Worm (Caenorhabditis elegans) whole organism, late embryonic: ENCODE data around the gene snrp-200.
A peak's percentile ranks its signal among the peaks of the same experiment; 100 is the strongest.
"Not testable (repeated sequence)": the region's sequence is repeated elsewhere in the genome, so short reads cannot be mapped to it uniquely, and the experiment has no call there.

Experiments used
- C08G9.2 ChIP-seq: sonication (generic microtip); optimal IDR thresholded peaks from 2 replicates; lab custom pipeline; 2016; ENCODE audit warnings: mild to moderate bottlenecking, missing genetic modification characterization, moderate library complexity, missing compliant biosample characterization
- K02D7.2 ChIP-seq: sonication (generic microtip); optimal IDR thresholded peaks from 2 replicates; lab custom pipeline; 2017; ENCODE audit warnings: mild to moderate bottlenecking, missing genetic modification characterization, missing compliant biosample characterization
- ahr-1 ChIP-seq: sonication (generic microtip); optimal IDR thresholded peaks from 2 replicates; lab custom pipeline; 2016; ENCODE audit warnings: missing genetic modification characterization, missing compliant biosample characterization
- ceh-14 ChIP-seq: sonication (generic microtip); optimal IDR thresholded peaks from 2 replicates; lab custom pipeline; 2016; ENCODE audit warnings: missing genotype, missing genetic modification characterization, missing compliant biosample characterization
- ceh-22 ChIP-seq: sonication (generic microtip); optimal IDR thresholded peaks from 2 replicates; lab custom pipeline; 2017; ENCODE audit warnings: missing biosample characterization, missing genetic modification characterization
- ceh-24 ChIP-seq: sonication (generic microtip); optimal IDR thresholded peaks from 2 replicates; lab custom pipeline; 2016; ENCODE audit warnings: mild to moderate bottlenecking, missing genetic modification characterization, missing compliant biosample characterization
- ceh-30 ChIP-seq: fragments of 150-350 bp; optimal IDR thresholded peaks from 2 replicates; lab custom pipeline; 2014; ENCODE audit warnings: missing biosample characterization, missing genetic modification characterization
- ceh-31 ChIP-seq: sonication (generic microtip); optimal IDR thresholded peaks from 2 replicates; lab custom pipeline; 2016; ENCODE audit warnings: missing genetic modification characterization, missing compliant biosample characterization
- ceh-34 ChIP-seq: sonication (generic microtip); optimal IDR thresholded peaks from 2 replicates; lab custom pipeline; 2016; ENCODE audit warnings: mild to moderate bottlenecking, missing genetic modification characterization, missing compliant biosample characterization
- ceh-45 ChIP-seq: fragments of 200-800 bp; sonication (Bioruptor generic); IDR thresholded peaks from 2 replicates; pipeline ENCODE4 v1.3.6; 2022; ENCODE audit warnings: missing genetic modification reagents, missing genetic modification characterization, missing compliant biosample characterization
- ceh-6 ChIP-seq: fragments of 200-800 bp; sonication (Bioruptor generic); optimal IDR thresholded peaks from 2 replicates; lab custom pipeline; 2018; ENCODE audit warnings: mild to moderate bottlenecking, missing genetic modification characterization, missing compliant biosample characterization
- ceh-9 ChIP-seq: sonication (generic microtip); optimal IDR thresholded peaks from 2 replicates; lab custom pipeline; 2016; ENCODE audit warnings: mild to moderate bottlenecking, missing genetic modification characterization, inconsistent platforms, missing compliant biosample characterization
- che-1 ChIP-seq: sonication (generic microtip); optimal IDR thresholded peaks from 2 replicates; lab custom pipeline; 2016; ENCODE audit warnings: mild to moderate bottlenecking, missing genetic modification characterization, missing compliant biosample characterization
- dmd-4 ChIP-seq: sonication (generic microtip); optimal IDR thresholded peaks from 2 replicates; lab custom pipeline; 2016; ENCODE audit warnings: borderline replicate concordance, missing genetic modification characterization, missing compliant biosample characterization
- dve-1 ChIP-seq: sonication (generic microtip); optimal IDR thresholded peaks from 2 replicates; lab custom pipeline; 2017; ENCODE audit warnings: antibody characterized with exemption, mild to moderate bottlenecking, missing genetic modification characterization, missing compliant biosample characterization
- eyg-1 ChIP-seq: sonication (generic microtip); optimal IDR thresholded peaks from 2 replicates; lab custom pipeline; 2016; ENCODE audit warnings: missing genotype, missing genetic modification characterization, missing compliant biosample characterization
- fkh-10 ChIP-seq: fragments of 150-350 bp; optimal IDR thresholded peaks from 2 replicates; lab custom pipeline; 2014; ENCODE audit warnings: missing biosample characterization, missing genetic modification reagents, missing genetic modification characterization
- fkh-6 ChIP-seq: sonication (generic microtip); optimal IDR thresholded peaks from 2 replicates; lab custom pipeline; 2016; ENCODE audit warnings: missing genetic modification characterization, missing compliant biosample characterization
- gmeb-2 ChIP-seq: sonication (generic microtip); optimal IDR thresholded peaks from 2 replicates; lab custom pipeline; 2016; ENCODE audit warnings: missing genetic modification characterization, inconsistent platforms, missing compliant biosample characterization
- hlh-30 ChIP-seq: sonication (generic microtip); optimal IDR thresholded peaks from 2 replicates; lab custom pipeline; 2017; ENCODE audit warnings: antibody characterized with exemption, missing genetic modification characterization, missing compliant biosample characterization; ENCODE audit not compliant: insufficient read depth
- hlh-8 ChIP-seq: sonication (generic microtip); optimal IDR thresholded peaks from 2 replicates; lab custom pipeline; 2016; ENCODE audit warnings: missing genotype, missing genetic modification characterization, missing compliant biosample characterization
- mec-3 ChIP-seq: sonication (generic microtip); optimal IDR thresholded peaks from 2 replicates; lab custom pipeline; 2016; ENCODE audit warnings: borderline replicate concordance, missing genetic modification characterization, missing compliant biosample characterization
- nfya-1 ChIP-seq: sonication (generic microtip); optimal IDR thresholded peaks from 2 replicates; lab custom pipeline; 2017; ENCODE audit warnings: missing genetic modification characterization, mild to moderate bottlenecking, missing compliant biosample characterization, antibody characterized with exemption, moderate library complexity
- nhr-11 ChIP-seq: fragments of 150-350 bp; optimal IDR thresholded peaks from 2 replicates; lab custom pipeline; 2014; ENCODE audit warnings: missing biosample characterization, missing genetic modification characterization
- pag-3 ChIP-seq: sonication (generic microtip); optimal IDR thresholded peaks from 2 replicates; lab custom pipeline; 2016; ENCODE audit warnings: missing compliant biosample characterization, missing genetic modification characterization, borderline replicate concordance
- pat-9 ChIP-seq: fragments of 200-800 bp; sonication (Bioruptor generic); optimal IDR thresholded peaks from 2 replicates; lab custom pipeline; 2018; ENCODE audit warnings: mild to moderate bottlenecking, missing genetic modification characterization, moderate library complexity, missing compliant biosample characterization
- pros-1 ChIP-seq: fragments of 150-350 bp; optimal IDR thresholded peaks from 2 replicates; lab custom pipeline; 2014; ENCODE audit warnings: missing biosample characterization, missing genetic modification reagents, missing genetic modification characterization
- rnt-1 ChIP-seq: sonication (generic microtip); optimal IDR thresholded peaks from 2 replicates; lab custom pipeline; 2016; ENCODE audit warnings: missing genetic modification characterization, missing compliant biosample characterization
- sdc-2 ChIP-seq: sonication (generic microtip); optimal IDR thresholded peaks from 2 replicates; lab custom pipeline; 2016; ENCODE audit warnings: missing genotype, missing genetic modification characterization, missing compliant biosample characterization
- sox-2 ChIP-seq: fragments of 200-800 bp; sonication (Bioruptor generic); IDR thresholded peaks from 2 replicates; pipeline ENCODE4 v1.3.6; 2022; ENCODE audit warnings: missing genetic modification reagents, missing genetic modification characterization, missing compliant biosample characterization
- sox-4 ChIP-seq: sonication (generic microtip); optimal IDR thresholded peaks from 2 replicates; lab custom pipeline; 2017; ENCODE audit warnings: mild to moderate bottlenecking, missing genetic modification characterization, inconsistent platforms, missing compliant biosample characterization
- tbx-2 ChIP-seq: sonication (generic microtip); optimal IDR thresholded peaks from 2 replicates; lab custom pipeline; 2016; ENCODE audit warnings: missing genetic modification characterization, missing compliant biosample characterization
- unc-3 ChIP-seq, 2 experiments: fragments of 200-800 bp in 1 of 2; sonication (Bioruptor generic) in 1 of 2; sonication (generic microtip) in 1 of 2; conservative IDR thresholded peaks in 1 of 2; optimal IDR thresholded peaks in 1 of 2; 2 replicates each; pipeline versions ENCODE4 v1.3.6 to Lab custom; 2016 to 2022; ENCODE audit warnings: missing compliant biosample characterization in 2 of 2, missing genetic modification characterization in 2 of 2, missing genetic modification reagents in 1 of 2
- unc-42 ChIP-seq: sonication (generic microtip); optimal IDR thresholded peaks from 2 replicates; lab custom pipeline; 2016; ENCODE audit warnings: missing genotype, missing genetic modification characterization, missing compliant biosample characterization
- ztf-16 ChIP-seq: sonication (generic microtip); optimal IDR thresholded peaks from 2 replicates; lab custom pipeline; 2017; ENCODE audit warnings: missing genetic modification characterization, missing compliant biosample characterization

snrp-200 gene

ce11 chrII:12749720-12750119 is 13.0 kb upstream of the snrp-200 start:
- TF ChIP-seq unc-3 (GFP tag; conservative IDR thresholded peaks at IDR 0.05; lab: Robert Waterston, UW), result 0 out of 2 replicates have a peak, but pooled peaks have one; percentile 4
- not testable (repeated sequence) for TF ChIP-seq unc-3 (tag; optimal IDR thresholded peaks at IDR 0.05; lab: Kevin White, UChicago)

ce11 chrII:12739306-12739705 is 2.6 kb upstream of the snrp-200 start:
- no peak for TF ChIP-seq mec-3 (tag; lab: Kevin White, UChicago)
- no peak for TF ChIP-seq ceh-34 (tag; lab: Kevin White, UChicago)
- no peak for TF ChIP-seq hlh-30 (tag; lab: Kevin White, UChicago)
- TF ChIP-seq tbx-2 (tag; lab: Kevin White, UChicago), result no peak
- TF ChIP-seq K02D7.2 (tag; lab: Kevin White, UChicago), result no peak
- no peak for TF ChIP-seq ceh-31 (tag; lab: Kevin White, UChicago)
- no peak for TF ChIP-seq fkh-10
- TF ChIP-seq nhr-11 (tag; lab: Kevin White, UChicago), result no peak
- no peak for TF ChIP-seq unc-3 (GFP tag; conservative IDR thresholded peaks at IDR 0.05; lab: Robert Waterston, UW)
- TF ChIP-seq unc-3 (tag; optimal IDR thresholded peaks at IDR 0.05; lab: Kevin White, UChicago), result no peak
- TF ChIP-seq pros-1 (tag; lab: Kevin White, UChicago), result no peak
- TF ChIP-seq gmeb-2 (tag; lab: Kevin White, UChicago), result no peak
- TF ChIP-seq ceh-6 (GFP tag; lab: Kevin White, UChicago), result no peak
- TF ChIP-seq ceh-30 (tag; lab: Kevin White, UChicago), result no peak
- no peak for TF ChIP-seq pat-9 (tag; lab: Kevin White, UChicago)
- TF ChIP-seq ceh-22 (tag; lab: Kevin White, UChicago), result no peak

- TF ChIP-seq nfya-1 (tag; lab: Kevin White, UChicago) (peak; percentile 48), ceh-31 (tag; lab: Kevin White, UChicago) (no peak), sox-2 (GFP tag; lab: Robert Waterston, UW) (no peak), unc-42 (tag; lab: Kevin White, UChicago) (peak; percentile 60), hlh-30 (tag; lab: Kevin White, UChicago) (peak; percentile 64)
Observed at ce11 chrII:12738284-12739201, 1.8 kb upstream of the snrp-200 start, which contains the start of gene pisy-1. pisy-1 (minus strand) TSS chrII:12738334.

- TF ChIP-seq ceh-24 (no peak), dmd-4 (tag; lab: Kevin White, UChicago) (no peak), fkh-6 (tag; lab: Kevin White, UChicago) (no peak), sdc-2 (tag; lab: Kevin White, UChicago) (no peak), ztf-16 (tag; lab: Kevin White, UChicago) (no peak), rnt-1 (tag; lab: Kevin White, UChicago) (no peak), sox-4 (tag; lab: Kevin White, UChicago) (no peak), hlh-8 (tag; lab: Kevin White, UChicago) (no peak), C08G9.2 (no peak), ceh-45 (GFP tag; lab: Robert Waterston, UW) (no peak), sox-2 (GFP tag; lab: Robert Waterston, UW) (no peak), tbx-2 (tag; lab: Kevin White, UChicago) (no peak), nhr-11 (tag; lab: Kevin White, UChicago) (no peak)
- TF ChIP-seq, all 69 proteins: peak for 0
Observed at ce11 chrII:12729952-12730351, 6.8 kb downstream of the snrp-200 start.

- TF ChIP-seq eyg-1, result no peak
- TF ChIP-seq che-1 (tag; lab: Kevin White, UChicago), result no peak
- TF ChIP-seq ceh-6 (GFP tag; lab: Kevin White, UChicago), result no peak
- no peak for TF ChIP-seq ahr-1
- no peak for TF ChIP-seq mec-3 (tag; lab: Kevin White, UChicago)
- no peak for TF ChIP-seq sox-2 (GFP tag; lab: Robert Waterston, UW)
- no peak for TF ChIP-seq fkh-6 (tag; lab: Kevin White, UChicago)
- TF ChIP-seq ceh-22 (tag; lab: Kevin White, UChicago), result no peak
- no peak for TF ChIP-seq pag-3 (tag; lab: Kevin White, UChicago)
- no peak for TF ChIP-seq ceh-30 (tag; lab: Kevin White, UChicago)
- TF ChIP-seq dve-1 (tag; lab: Kevin White, UChicago), result no peak
- no peak for TF ChIP-seq ceh-9 (tag; lab: Kevin White, UChicago)
- no peak for TF ChIP-seq hlh-8 (tag; lab: Kevin White, UChicago)
- no peak for TF ChIP-seq gmeb-2 (tag; lab: Kevin White, UChicago)
- no peak for TF ChIP-seq ceh-14 (tag; lab: Kevin White, UChicago)
- TF ChIP-seq C08G9.2, result no peak
- TF ChIP-seq, all 69 proteins: peak for 0
Observed at ce11 chrII:12728608-12729007, 8.1 kb downstream of the snrp-200 start.
